Fruit fly (Drosophila melanogaster) whole organism, embryonic: Measurements from ENCODE around the gene Nup358.

Source experiments
- Bteb2 ChIP-seq: fragments of 200-800 bp; sonication (Bioruptor generic); optimal IDR thresholded peaks from 2 replicates; lab custom pipeline; 2016; ENCODE audit warnings: missing biosample characterization, missing genetic modification characterization
- CG12769 ChIP-seq: fragments of 200-800 bp; sonication (Bioruptor generic); optimal IDR thresholded peaks from 2 replicates; lab custom pipeline; 2019; ENCODE audit warnings: missing biosample characterization, mild to moderate bottlenecking, missing genetic modification characterization, moderate library complexity
- CG1529 ChIP-seq: fragments of 200-800 bp; sonication (Bioruptor generic); optimal IDR thresholded peaks from 3 replicates; lab custom pipeline; 2018; ENCODE audit warnings: missing biosample characterization, missing genetic modification characterization
- CG15514 ChIP-seq: fragments of 200-800 bp; sonication (Bioruptor generic); optimal IDR thresholded peaks from 3 replicates; lab custom pipeline; 2017; ENCODE audit warnings: missing biosample characterization, missing genetic modification characterization, mild to moderate bottlenecking, moderate library complexity, missing genetic modification reagents
- CG1602 ChIP-seq: fragments of 200-800 bp; sonication (Bioruptor generic); optimal IDR thresholded peaks from 3 replicates; lab custom pipeline; 2016; ENCODE audit warnings: missing biosample characterization, missing genetic modification characterization
- CG17385 ChIP-seq: fragments of 200-800 bp; sonication (Bioruptor generic); optimal IDR thresholded peaks from 3 replicates; lab custom pipeline; 2018; ENCODE audit warnings: missing biosample characterization, mild to moderate bottlenecking, missing genetic modification characterization
- CG17568 ChIP-seq: fragments of 200-800 bp; sonication (Bioruptor generic); optimal IDR thresholded peaks from 2 replicates; lab custom pipeline; 2018; ENCODE audit warnings: missing biosample characterization, mild to moderate bottlenecking, missing genetic modification characterization, moderate library complexity
- CG17612 ChIP-seq: fragments of 200-800 bp; sonication (Bioruptor generic); IDR thresholded peaks from 2 replicates; pipeline ENCODE4 v1.3.6; 2022; ENCODE audit warnings: missing biosample characterization, missing genetic modification characterization
- CG2120 ChIP-seq: fragments of 200-800 bp; sonication (Bioruptor generic); optimal IDR thresholded peaks from 3 replicates; lab custom pipeline; 2016; ENCODE audit warnings: missing biosample characterization, missing genetic modification characterization
- CG31224 ChIP-seq: fragments of 200-800 bp; sonication (Bioruptor generic); IDR thresholded peaks from 2 replicates; pipeline ENCODE4 v1.3.6; 2022; ENCODE audit warnings: missing biosample characterization, missing genetic modification characterization
- CG42726 ChIP-seq: fragments of 200-800 bp; sonication (Bioruptor generic); IDR thresholded peaks from 2 replicates; pipeline ENCODE4 v1.3.6; 2022; ENCODE audit warnings: missing biosample characterization, missing genetic modification characterization; ENCODE audit not compliant: partially characterized antibody
- CG4820 ChIP-seq: fragments of 200-800 bp; sonication (Bioruptor generic); optimal IDR thresholded peaks from 3 replicates; lab custom pipeline; 2016; ENCODE audit warnings: missing biosample characterization, missing genetic modification characterization
- CG6175 ChIP-seq: fragments of 200-800 bp; sonication (Bioruptor generic); IDR thresholded peaks from 3 replicates; pipeline ENCODE4 v1.3.6; 2022; ENCODE audit warnings: missing biosample characterization, missing genetic modification characterization
- CG8359 ChIP-seq: fragments of 200-800 bp; sonication (Bioruptor generic); optimal IDR thresholded peaks from 2 replicates; lab custom pipeline; 2017; ENCODE audit warnings: missing biosample characterization, mild to moderate bottlenecking, missing genetic modification characterization, borderline replicate concordance
- CG8944 ChIP-seq: fragments of 200-800 bp; sonication (Bioruptor generic); optimal IDR thresholded peaks from 3 replicates; lab custom pipeline; 2016; ENCODE audit warnings: missing biosample characterization, missing genetic modification characterization
- CG9727 ChIP-seq: fragments of 200-800 bp; sonication (Bioruptor generic); optimal IDR thresholded peaks from 3 replicates; lab custom pipeline; 2017; ENCODE audit warnings: missing biosample characterization, mild to moderate bottlenecking, missing genetic modification characterization
- Dip2 ChIP-seq: fragments of 200-800 bp; sonication (Bioruptor generic); IDR thresholded peaks from 2 replicates; pipeline ENCODE4 v1.3.6; 2022; ENCODE audit warnings: missing biosample characterization, missing genetic modification characterization
- Fer1 ChIP-seq: fragments of 200-800 bp; sonication (Bioruptor generic); optimal IDR thresholded peaks from 2 replicates; lab custom pipeline; 2017; ENCODE audit warnings: missing biosample characterization, mild to moderate bottlenecking, missing genetic modification characterization
- HHEX ChIP-seq: fragments of 200-800 bp; sonication (Bioruptor generic); optimal IDR thresholded peaks from 3 replicates; lab custom pipeline; 2017; ENCODE audit warnings: missing biosample characterization, mild to moderate bottlenecking, missing genetic modification characterization, missing genetic modification reagents
- HLH4C ChIP-seq: fragments of 200-800 bp; sonication (Bioruptor generic); IDR thresholded peaks from 3 replicates; pipeline ENCODE4 v1.3.6; 2022; ENCODE audit warnings: missing biosample characterization, missing genetic modification characterization; ENCODE audit not compliant: partially characterized antibody
- MBD-R2 ChIP-seq: fragments of 200-800 bp; sonication (Bioruptor generic); IDR thresholded peaks from 2 replicates; pipeline ENCODE4 v1.3.6; 2022; ENCODE audit warnings: missing biosample characterization, missing genetic modification characterization
- Mad ChIP-seq: fragments of 200-800 bp; sonication (Bioruptor generic); optimal IDR thresholded peaks from 2 replicates; lab custom pipeline; 2016; ENCODE audit warnings: missing biosample characterization, missing genetic modification characterization
- Max ChIP-seq: fragments of 200-800 bp; sonication (Bioruptor generic); optimal IDR thresholded peaks from 2 replicates; lab custom pipeline; 2016; ENCODE audit warnings: missing biosample characterization, mild to moderate bottlenecking, missing genetic modification characterization
- NC2α ChIP-seq: fragments of 200-800 bp; sonication (Bioruptor generic); optimal IDR thresholded peaks from 2 replicates; lab custom pipeline; 2016; ENCODE audit warnings: missing biosample characterization, missing genetic modification characterization
- Six4 ChIP-seq: fragments of 200-800 bp; sonication (Bioruptor generic); optimal IDR thresholded peaks from 2 replicates; lab custom pipeline; 2016; ENCODE audit warnings: missing biosample characterization, missing genetic modification characterization
- Spps ChIP-seq: fragments of 200-800 bp; sonication (Bioruptor generic); optimal IDR thresholded peaks from 2 replicates; lab custom pipeline; 2018; ENCODE audit warnings: missing biosample characterization, mild to moderate bottlenecking, missing genetic modification characterization
- Sry-β ChIP-seq: fragments of 200-800 bp; sonication (Bioruptor generic); optimal IDR thresholded peaks from 2 replicates; lab custom pipeline; 2018; ENCODE audit warnings: missing biosample characterization, mild to moderate bottlenecking, missing genetic modification characterization, moderate library complexity
- btn ChIP-seq: fragments of 200-800 bp; sonication (Bioruptor generic); optimal IDR thresholded peaks from 2 replicates; lab custom pipeline; 2016; ENCODE audit warnings: missing biosample characterization, missing genetic modification characterization
- caup ChIP-seq: fragments of 200-800 bp; sonication (Bioruptor generic); optimal IDR thresholded peaks from 3 replicates; lab custom pipeline; 2017; ENCODE audit warnings: missing biosample characterization, mild to moderate bottlenecking, missing genetic modification characterization, moderate library complexity; ENCODE audit not compliant: severe bottlenecking
- chinmo ChIP-seq: fragments of 200-800 bp; sonication (Bioruptor generic); IDR thresholded peaks from 4 replicates; pipeline ENCODE4 v1.3.6; 2022; ENCODE audit warnings: missing biosample characterization, missing genetic modification characterization; ENCODE audit not compliant: partially characterized antibody
- dm ChIP-seq: fragments of 200-800 bp; sonication (Bioruptor generic); optimal IDR thresholded peaks from 3 replicates; lab custom pipeline; 2016; ENCODE audit warnings: missing biosample characterization, missing genetic modification characterization
- eyg ChIP-seq: fragments of 200-800 bp; sonication (Bioruptor generic); optimal IDR thresholded peaks from 3 replicates; lab custom pipeline; 2016; ENCODE audit warnings: missing biosample characterization, missing genetic modification characterization
- kah ChIP-seq: fragments of 200-800 bp; sonication (Bioruptor generic); optimal IDR thresholded peaks from 2 replicates; lab custom pipeline; 2018; ENCODE audit warnings: missing biosample characterization, mild to moderate bottlenecking, missing genetic modification characterization
- lilli ChIP-seq: fragments of 200-800 bp; sonication (Bioruptor generic); optimal IDR thresholded peaks from 3 replicates; lab custom pipeline; 2016; ENCODE audit warnings: missing biosample characterization, missing genetic modification characterization
- lola ChIP-seq, 3 experiments: fragments of >200 bp in 2 of 3; fragments of 200-800 bp in 1 of 3; sonication (Bioruptor generic) in 1 of 3; optimal IDR thresholded peaks; 2 replicates each; lab custom pipeline; 2017 to 2019; ENCODE audit warnings: missing biosample characterization in 3 of 3, missing genetic modification characterization in 3 of 3, mild to moderate bottlenecking in 1 of 3, moderate library complexity in 1 of 3
- mirr ChIP-seq: fragments of 200-800 bp; sonication (Bioruptor generic); optimal IDR thresholded peaks from 3 replicates; lab custom pipeline; 2018; ENCODE audit warnings: missing biosample characterization, mild to moderate bottlenecking, missing genetic modification characterization
- nerfin-2 ChIP-seq: fragments of 200-800 bp; sonication (Bioruptor generic); IDR thresholded peaks from 2 replicates; pipeline ENCODE4 v1.3.6; 2022; ENCODE audit warnings: missing biosample characterization, missing genetic modification characterization; ENCODE audit not compliant: partially characterized antibody
- nmo ChIP-seq: fragments of 200-800 bp; sonication (Bioruptor generic); optimal IDR thresholded peaks from 2 replicates; lab custom pipeline; 2018; ENCODE audit warnings: missing biosample characterization, mild to moderate bottlenecking, missing genetic modification characterization, moderate library complexity
- phol ChIP-seq: fragments of 200-800 bp; sonication (Bioruptor generic); optimal IDR thresholded peaks from 3 replicates; lab custom pipeline; 2018; ENCODE audit warnings: missing biosample characterization, mild to moderate bottlenecking, missing genetic modification characterization, moderate library complexity
- pita ChIP-seq: fragments of 200-800 bp; sonication (Bioruptor generic); optimal IDR thresholded peaks from 2 replicates; lab custom pipeline; 2017; ENCODE audit warnings: missing biosample characterization, mild to moderate bottlenecking, missing genetic modification characterization
- pros ChIP-seq: fragments of 200-800 bp; sonication (Bioruptor generic); optimal IDR thresholded peaks from 3 replicates; lab custom pipeline; 2019; ENCODE audit warnings: missing biosample characterization, mild to moderate bottlenecking, missing genetic modification characterization, moderate library complexity
- pum ChIP-seq: fragments of 200-800 bp; sonication (Bioruptor generic); optimal IDR thresholded peaks from 2 replicates; lab custom pipeline; 2016; ENCODE audit warnings: missing biosample characterization, missing genetic modification characterization
- sob ChIP-seq: fragments of 200-800 bp; sonication (Bioruptor generic); IDR thresholded peaks from 2 replicates; pipeline ENCODE4 v1.3.6; 2022; ENCODE audit warnings: missing biosample characterization, missing genetic modification characterization
- sqz ChIP-seq: fragments of 200-800 bp; sonication (Bioruptor generic); optimal IDR thresholded peaks from 3 replicates; lab custom pipeline; 2018; ENCODE audit warnings: missing biosample characterization, mild to moderate bottlenecking, missing genetic modification characterization
- ssp ChIP-seq: fragments of 200-800 bp; sonication (Bioruptor generic); IDR thresholded peaks from 2 replicates; pipeline ENCODE4 v1.3.6; 2022; ENCODE audit warnings: missing biosample characterization, missing genetic modification characterization
- tio ChIP-seq: fragments of 200-800 bp; sonication (Bioruptor generic); optimal IDR thresholded peaks from 2 replicates; lab custom pipeline; 2017; ENCODE audit warnings: missing biosample characterization, missing genetic modification characterization, inconsistent platforms
- tna ChIP-seq: fragments of 200-800 bp; sonication (Bioruptor generic); IDR thresholded peaks from 2 replicates; pipeline ENCODE4 v1.3.6; 2022; ENCODE audit warnings: missing biosample characterization, missing genetic modification characterization; ENCODE audit not compliant: partially characterized antibody
- unpg ChIP-seq: fragments of 200-800 bp; sonication (Bioruptor generic); optimal IDR thresholded peaks from 3 replicates; lab custom pipeline; 2018; ENCODE audit warnings: missing biosample characterization, mild to moderate bottlenecking, missing genetic modification characterization, moderate library complexity
- zen2 ChIP-seq: fragments of 200-800 bp; sonication (Bioruptor generic); IDR thresholded peaks from 3 replicates; pipeline ENCODE4 v1.3.6; 2022; ENCODE audit warnings: missing biosample characterization, missing genetic modification characterization; ENCODE audit not compliant: partially characterized antibody

Nup358 gene

dm6 chr3R:25245052-25245813 is 3.9 kb upstream of the Nup358 start, which contains the start of gene bam (continued):
- TF ChIP-seq Fer1 (GFP tag; lab: Kevin White, UChicago) (peak; percentile 15), pros (GFP tag; lab: Kevin White, UChicago) (no peak), dm (GFP tag; lab: Kevin White, UChicago) (no peak), Spps (tag; lab: Kevin White, UChicago) (no peak), tna (GFP tag; lab: Robert Waterston, UW) (no peak), nmo (GFP tag; lab: Kevin White, UChicago) (peak; percentile 40), CG12769 (no peak), CG42726 (GFP tag; lab: Robert Waterston, UW) (peak; percentile 56; the same call in 1 of the 2 replicates), Mad (GFP tag; lab: Kevin White, UChicago) (no peak), kah (GFP tag; lab: Kevin White, UChicago) (no peak), chinmo (GFP tag; lab: Robert Waterston, UW) (no peak), unpg (GFP tag; lab: Kevin White, UChicago) (no peak), eyg (GFP tag; lab: Kevin White, UChicago) (no peak), Six4 (no peak), lola (GFP tag; optimal IDR thresholded peaks at IDR 0.05; lab: Kevin White, UChicago) (no peak), btn (no peak), NC2α (GFP tag; lab: Kevin White, UChicago) (no peak), CG8359 (no peak), pita (GFP tag; lab: Kevin White, UChicago) (peak; percentile 86), pum (GFP tag; lab: Kevin White, UChicago) (no peak), CG8944 (no peak), ssp (GFP tag; lab: Robert Waterston, UW) (no peak), nerfin-2 (GFP tag; lab: Robert Waterston, UW) (no peak), sob (GFP tag; lab: Robert Waterston, UW) (no peak), lilli (no peak), Dip2 (GFP tag; lab: Robert Waterston, UW) (no peak), CG17568 (GFP tag; lab: Kevin White, UChicago) (no peak), Max (GFP tag; lab: Kevin White, UChicago) (no peak), CG9727 (GFP tag; lab: Kevin White, UChicago) (no peak), HLH4C (GFP tag; lab: Robert Waterston, UW) (no peak), CG1529 (GFP tag; lab: Kevin White, UChicago) (no peak), sqz (GFP tag; lab: Kevin White, UChicago) (no peak), HHEX (GFP tag; lab: Kevin White, UChicago) (no peak), CG4820 (GFP tag; lab: Kevin White, UChicago) (no peak), zen2 (GFP tag; lab: Robert Waterston, UW) (no peak), phol (tag; lab: Kevin White, UChicago) (no peak), Sry-β (GFP tag; lab: Kevin White, UChicago) (no peak), tio (GFP tag; lab: Kevin White, UChicago) (no peak), CG17385 (no peak), CG6175 (GFP tag; lab: Robert Waterston, UW) (no peak), CG31224 (GFP tag; lab: Robert Waterston, UW) (no peak), Bteb2 (GFP tag; lab: Kevin White, UChicago) (no peak), mirr (no peak), CG1602 (GFP tag; lab: Kevin White, UChicago) (no peak), CG2120 (GFP tag; lab: Kevin White, UChicago) (no peak), caup (GFP tag; lab: Kevin White, UChicago) (no peak), CG17612 (GFP tag; lab: Robert Waterston, UW) (no peak), CG15514 (GFP tag; lab: Kevin White, UChicago) (peak; percentile 89), MBD-R2 (no peak)
